Fruit fly (Drosophila melanogaster): ENCODE results near the gene msl-1.

Gene msl-1

DNA sequence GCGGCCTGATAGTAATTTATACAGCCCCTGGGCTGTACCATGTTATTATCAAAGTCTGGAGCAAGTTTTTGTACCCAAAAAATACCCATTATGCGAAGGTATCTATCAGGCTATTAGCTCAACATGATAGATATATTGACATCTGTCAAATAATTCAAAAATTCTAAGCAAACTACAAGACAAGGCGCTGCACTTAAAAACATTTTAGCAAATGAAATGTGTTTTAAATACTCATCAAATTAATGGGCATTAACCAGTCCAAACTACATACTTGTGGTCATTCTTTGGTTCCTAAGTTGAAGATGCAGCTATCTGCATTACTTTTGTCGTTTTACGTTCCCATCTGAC lies 35.3 kb downstream of the msl-1 start (continued):
- peak; percentile 58; the same call in 1 of the 3 replicates for TF ChIP-seq CG11695 (GFP tag; IDR thresholded peaks at IDR 0.05)
- TF ChIP-seq CrebB (tag; optimal IDR thresholded peaks at IDR 0.05): no peak
- TF ChIP-seq CG7928 (GFP tag; optimal IDR thresholded peaks at IDR 0.05): no peak
- TF ChIP-seq pnt (GFP tag; optimal IDR thresholded peaks at IDR 0.05): peak; percentile 33
- no peak for TF ChIP-seq CG9437 (GFP tag; optimal IDR thresholded peaks at IDR 0.05)
- TF ChIP-seq CG10543 (GFP tag; optimal IDR thresholded peaks at IDR 0.05): no peak
- TF ChIP-seq vfl (GFP tag; optimal IDR thresholded peaks at IDR 0.05): no peak
- TF ChIP-seq CG10267 (tag; optimal IDR thresholded peaks at IDR 0.05): peak; percentile 69
- TF ChIP-seq CkIIα-i1 (GFP tag; IDR thresholded peaks at IDR 0.05): no peak
- peak; percentile 55; the same call in 1 of the 2 replicates for TF ChIP-seq CG8765 (GFP tag; IDR thresholded peaks at IDR 0.05)
- TF ChIP-seq CG2199 (GFP tag; IDR thresholded peaks at IDR 0.05): peak; percentile 78; the same call in 1 of the 3 replicates
- TF ChIP-seq H2.0 (GFP tag; IDR thresholded peaks at IDR 0.05): peak; percentile 40; the same call in 1 of the 2 replicates
- TF ChIP-seq TFAM (GFP tag; optimal IDR thresholded peaks at IDR 0.05): peak; percentile 42
- TF ChIP-seq Vsx1 (GFP tag; optimal IDR thresholded peaks at IDR 0.05): no peak
- peak; percentile 37 for TF ChIP-seq cwo (GFP tag; optimal IDR thresholded peaks at IDR 0.05)
- TF ChIP-seq az2 (GFP tag; optimal IDR thresholded peaks at IDR 0.05): peak; percentile 50
- no peak for TF ChIP-seq zf30C (GFP tag; optimal IDR thresholded peaks at IDR 0.05)
- TF ChIP-seq MESR4 (GFP tag; optimal IDR thresholded peaks at IDR 0.05): no peak
- no peak for TF ChIP-seq tup (GFP tag; optimal IDR thresholded peaks at IDR 0.05)
- no peak for TF ChIP-seq CG9876 (GFP tag; optimal IDR thresholded peaks at IDR 0.05)
- TF ChIP-seq zen (tag; optimal IDR thresholded peaks at IDR 0.05): peak; percentile 85
- TF ChIP-seq CG17328 (GFP tag; IDR thresholded peaks at IDR 0.05): peak; percentile 76
- peak; percentile 84 for TF ChIP-seq CG6689 (GFP tag; IDR thresholded peaks at IDR 0.05)
- peak; percentile 43 for TF ChIP-seq ewg (GFP tag; optimal IDR thresholded peaks at IDR 0.05)
- peak; percentile 89 for TF ChIP-seq CG14710 (tag; optimal IDR thresholded peaks at IDR 0.05)
- peak; percentile 66 for TF ChIP-seq CG18599 (GFP tag; optimal IDR thresholded peaks at IDR 0.05)
- no peak for TF ChIP-seq br (optimal IDR thresholded peaks at IDR 0.05)
- TF ChIP-seq Hsf (GFP tag; optimal IDR thresholded peaks at IDR 0.05): peak; percentile 32
- TF ChIP-seq CG5180 (GFP tag; optimal IDR thresholded peaks at IDR 0.05): peak; percentile 39
- TF ChIP-seq ara (GFP tag; IDR thresholded peaks at IDR 0.05): peak; percentile 91
- no peak for TF ChIP-seq CG13775 (GFP tag; optimal IDR thresholded peaks at IDR 0.05)
- peak; percentile 69 for TF ChIP-seq sisA (GFP tag; IDR thresholded peaks at IDR 0.05)
- peak; percentile 38 for TF ChIP-seq CG18619 (GFP tag; optimal IDR thresholded peaks at IDR 0.05)
- TF ChIP-seq Optix (GFP tag; IDR thresholded peaks at IDR 0.05): peak; percentile 50; the same call in 2 of the 3 replicates
- TF ChIP-seq CG34224 (GFP tag; IDR thresholded peaks at IDR 0.05; ENCODE audit: partially characterized antibody): no peak
- TF ChIP-seq CG7271 (tag; optimal IDR thresholded peaks at IDR 0.05): peak; percentile 51
- peak; percentile 33 for TF ChIP-seq CG10462 (GFP tag; optimal IDR thresholded peaks at IDR 0.05)
- TF ChIP-seq CG13123 (GFP tag; optimal IDR thresholded peaks at IDR 0.05): peak; percentile 24
- TF ChIP-seq lbe (GFP tag; optimal IDR thresholded peaks at IDR 0.05): peak; percentile 92
- TF ChIP-seq CG8089 (GFP tag; optimal IDR thresholded peaks at IDR 0.05): no peak
- peak; percentile 97 for TF ChIP-seq Ets65A (GFP tag)
- TF ChIP-seq CG34376 (GFP tag; optimal IDR thresholded peaks at IDR 0.05): no peak
- TF ChIP-seq Dip2 (GFP tag; IDR thresholded peaks at IDR 0.05): no peak
- peak; percentile 84 for TF ChIP-seq CG15601 (tag; optimal IDR thresholded peaks at IDR 0.05)
- peak; percentile 47 for TF ChIP-seq Sry-δ (GFP tag; optimal IDR thresholded peaks at IDR 0.05)
- no peak for TF ChIP-seq Ravus (GFP tag; IDR thresholded peaks at IDR 0.05)
- TF ChIP-seq dm (GFP tag; optimal IDR thresholded peaks at IDR 0.05): no peak
- no peak for TF ChIP-seq cas (GFP tag; IDR thresholded peaks at IDR 0.05)
- peak; percentile 47 for TF ChIP-seq ems (GFP tag; optimal IDR thresholded peaks at IDR 0.05)
- TF ChIP-seq CG9932 (GFP tag; IDR thresholded peaks at IDR 0.05): no peak
- peak; percentile 66 for TF ChIP-seq Max (GFP tag; optimal IDR thresholded peaks at IDR 0.05)
- peak; percentile 23 for TF ChIP-seq kah (GFP tag; optimal IDR thresholded peaks at IDR 0.05)
